In genomic region chrIV:1061689-1062088, ce11 we compare ENCODE assay signal across 2 worm cellular contexts.
A peak's percentile ranks its signal among the peaks of the same experiment; 100 is the strongest.
TF ChIP-seq lines count a peak whose summit lies in the region.
"Not testable (repeated sequence)": the region's sequence is repeated elsewhere in the genome, so short reads cannot be mapped to it uniquely, and the experiment has no call there.

No protein-coding gene starts in this region.

TF ChIP-seq in whole organism, L4 larva, 104 proteins besides CTCF, POLR2A, EP300 and RAD21:
- 0 out of 2 replicates have a peak, but pooled peaks have one; percentile 8 for TF ChIP-seq set-16 (GFP tag; IDR thresholded peaks at IDR 0.05; lab: Robert Waterston, UW)
- TF ChIP-seq lin-38 (GFP tag; IDR thresholded peaks at IDR 0.05; lab: Robert Waterston, UW) = 0 out of 2 replicates have a peak, but pooled peaks have one; percentile 20
- TF ChIP-seq Y48G9A.11 (GFP tag; IDR thresholded peaks at IDR 0.05; lab: Robert Waterston, UW) = 0 out of 2 replicates have a peak, but pooled peaks have one; percentile 44

TF ChIP-seq in whole organism, young adult, 124 proteins besides CTCF, POLR2A, EP300 and RAD21:
- peak; percentile 64 for TF ChIP-seq hmg-1.2 (GFP tag; IDR thresholded peaks at IDR 0.05; lab: Robert Waterston, UW)
- TF ChIP-seq snpc-4 (GFP tag; optimal IDR thresholded peaks at IDR 0.05; lab: Kevin White, UChicago) = not testable (repeated sequence)
- peak in 3 of 4 experiments; percentile 24 to 91 (median 85) for TF ChIP-seq snpc-4 (tag; optimal IDR thresholded peaks at IDR 0.05; lab: Kevin White, UChicago)
